Worm (Caenorhabditis elegans) whole organism, mixed stage, embryonic: ENCODE data around the gene srx-50.

Source experiments
- cnd-1 ChIP-seq: fragments of 200-800 bp; sonication (Bioruptor generic); optimal IDR thresholded peaks from 2 replicates; lab custom pipeline; 2018; ENCODE audit warnings: mild to moderate bottlenecking, missing genetic modification characterization, missing compliant biosample characterization
- flh-1 ChIP-seq: fragments of 200-800 bp; sonication (Bioruptor generic); optimal IDR thresholded peaks from 2 replicates; lab custom pipeline; 2018; ENCODE audit warnings: mild to moderate bottlenecking, missing genetic modification characterization, moderate library complexity, missing compliant biosample characterization
- nhr-2 ChIP-seq: fragments of 150-350 bp; optimal IDR thresholded peaks from 2 replicates; lab custom pipeline; 2014; ENCODE audit warnings: missing biosample characterization, missing genetic modification characterization
- tbx-8 ChIP-seq: fragments of 200-800 bp; sonication (Bioruptor generic); optimal IDR thresholded peaks from 2 replicates; lab custom pipeline; 2018; ENCODE audit warnings: mild to moderate bottlenecking, missing genetic modification characterization, moderate library complexity, missing compliant biosample characterization

srx-50 gene

DNA sequence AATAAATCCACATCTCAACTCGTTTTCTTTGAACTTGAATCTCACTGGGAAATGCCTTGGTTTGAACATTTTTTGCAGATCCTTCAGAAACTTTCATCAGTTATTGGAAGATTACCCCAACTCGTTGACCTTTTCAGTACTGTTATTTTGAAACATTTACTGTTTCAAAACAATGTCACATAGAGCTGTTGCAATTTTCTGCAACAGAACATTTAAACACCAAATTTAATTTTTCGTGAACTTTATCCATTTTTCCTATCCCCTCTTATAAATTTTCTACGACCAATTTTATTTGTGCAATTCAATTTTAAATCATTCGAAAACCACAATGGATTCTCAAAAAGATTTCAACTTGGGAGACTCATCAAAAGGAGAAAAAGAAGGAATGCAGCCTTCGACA is 50.1 kb downstream of the srx-50 start, which contains the start of gene ZC477.2:
Gene ZC477.2 (plus strand): TSS at position 301 of the 400 bp plus-strand sequence.
- TF ChIP-seq tbx-8 (GFP tag; lab: Kevin White, UChicago): no peak
- no peak for TF ChIP-seq cnd-1 (tag; lab: Kevin White, UChicago)
- no peak for TF ChIP-seq flh-1 (GFP tag; lab: Kevin White, UChicago)
- TF ChIP-seq nhr-2 (tag; lab: Kevin White, UChicago): no peak
